Fruit fly (Drosophila melanogaster) Kc167 (cell line): ENCODE results near the gene CG5787.

Source experiments
- Myc ChIP-seq: fragments of >200 bp; optimal IDR thresholded peaks from 2 replicates; lab custom pipeline; 2017; ENCODE audit warnings: missing external identifiers
- h ChIP-seq: fragments of >200 bp; optimal IDR thresholded peaks from 3 replicates; lab custom pipeline; 2018; ENCODE audit warnings: missing external identifiers

DNA sequence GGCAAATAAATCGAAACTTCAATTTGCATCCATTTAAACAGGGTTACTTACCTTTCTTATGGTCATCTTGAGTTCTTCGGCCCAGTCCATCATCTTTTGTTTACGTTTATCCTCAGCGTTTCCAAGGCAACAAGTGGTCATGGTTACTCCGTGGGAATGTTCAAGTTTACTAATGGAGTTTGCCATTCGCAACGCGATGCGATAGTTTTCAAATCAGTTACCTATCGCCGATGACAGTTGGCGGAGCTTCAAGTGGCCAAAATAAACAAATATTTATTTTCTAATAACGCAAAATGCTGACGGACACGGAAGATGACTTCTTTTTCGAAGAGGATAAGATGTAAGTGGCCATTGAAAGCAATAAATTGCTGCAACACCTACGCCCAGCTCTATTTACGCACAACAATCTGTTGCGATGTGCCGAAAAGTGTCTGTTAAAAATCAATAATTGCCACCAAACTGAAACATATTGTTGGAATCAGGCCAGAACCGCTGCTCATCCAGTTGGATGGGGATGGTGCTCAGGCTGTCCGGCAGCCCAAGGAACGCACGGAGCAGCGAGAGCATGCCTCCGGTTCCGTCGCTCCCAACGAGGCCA is 17.8 kb downstream of the CG5787 start, which contains the start of the genes IFT43 and PICK1:
- TF ChIP-seq Myc (lab: Kevin White, UChicago) (no peak), h (no peak)
